Fruit fly (Drosophila melanogaster) whole organism: ENCODE results near the gene SecCl.

Experiments used
- CG8478 ChIP-seq: fragments of >200 bp; optimal IDR thresholded peaks from 2 replicates; lab custom pipeline; 2018; ENCODE audit warnings: inconsistent platforms
- Dll ChIP-seq: fragments of >200 bp; optimal IDR thresholded peaks from 2 replicates; lab custom pipeline; 2017
- usp ChIP-seq: fragments of >200 bp; optimal IDR thresholded peaks from 2 replicates; lab custom pipeline; 2017; ENCODE audit warnings: missing biosample characterization, missing genetic modification characterization, mixed read lengths

dm6 chr3L:17441602-17442001 lies 28.3 kb upstream of the SecCl start:
- TF ChIP-seq usp (GFP tag; lab: Kevin White, UChicago): no peak
- TF ChIP-seq CG8478 (lab: Kevin White, UChicago): no peak
- no peak for TF ChIP-seq Dll
